Worm (Caenorhabditis elegans): ENCODE data around the gene T08G5.2.

Gene T08G5.2

DNA sequence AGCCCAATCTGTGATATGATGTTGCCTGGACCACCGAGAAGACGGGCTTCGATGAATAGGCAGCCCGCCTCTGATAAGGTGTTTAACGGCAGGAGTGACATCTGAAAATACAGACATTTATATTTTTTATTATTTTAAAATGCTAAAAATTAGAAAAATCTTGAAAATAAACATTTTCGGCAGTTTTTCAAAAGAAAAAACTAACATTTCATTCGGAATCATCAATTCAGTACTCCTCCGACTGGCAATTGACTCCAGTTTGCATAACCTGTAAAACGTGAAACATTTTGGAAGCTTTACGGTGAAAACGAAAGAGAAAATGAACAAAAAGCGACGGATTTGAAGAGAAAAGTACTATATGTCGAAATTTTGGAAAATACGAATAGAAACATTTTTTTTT is 20.3 kb downstream of the T08G5.2 start, which contains the start of gene ric-7:
TSS of gene ric-7 (minus strand) at position 101 of the 400 bp plus-strand sequence.
- TF ChIP-seq unc-62 (GFP tag; optimal IDR thresholded peaks at IDR 0.05) (no peak), aly-2 (tag; optimal IDR thresholded peaks at IDR 0.05) (no peak), nhr-77 (tag; optimal IDR thresholded peaks at IDR 0.05) (no peak), lin-39 (tag; optimal IDR thresholded peaks at IDR 0.05) (no peak), mab-5 (tag; optimal IDR thresholded peaks at IDR 0.05) (no peak), mbf-1 (tag; optimal IDR thresholded peaks at IDR 0.05) (no peak), nhr-129 (tag; optimal IDR thresholded peaks at IDR 0.05) (no peak), ZK546.5 (tag; optimal IDR thresholded peaks at IDR 0.05) (no peak), lin-13 (GFP tag; optimal IDR thresholded peaks at IDR 0.05) (no peak), lin-11 (tag; optimal IDR thresholded peaks at IDR 0.05) (no peak), nhr-12 (tag; optimal IDR thresholded peaks at IDR 0.05) (no peak), zag-1 (tag; optimal IDR thresholded peaks at IDR 0.05) (no peak), dmd-4 (tag; optimal IDR thresholded peaks at IDR 0.05) (no peak), egl-27 (tag; optimal IDR thresholded peaks at IDR 0.05) (no peak), ztf-11 (tag; optimal IDR thresholded peaks at IDR 0.05) (no peak), ama-1 (optimal IDR thresholded peaks at IDR 0.05) (no peak), nhr-6 (tag; optimal IDR thresholded peaks at IDR 0.05) (no peak)

DNA sequence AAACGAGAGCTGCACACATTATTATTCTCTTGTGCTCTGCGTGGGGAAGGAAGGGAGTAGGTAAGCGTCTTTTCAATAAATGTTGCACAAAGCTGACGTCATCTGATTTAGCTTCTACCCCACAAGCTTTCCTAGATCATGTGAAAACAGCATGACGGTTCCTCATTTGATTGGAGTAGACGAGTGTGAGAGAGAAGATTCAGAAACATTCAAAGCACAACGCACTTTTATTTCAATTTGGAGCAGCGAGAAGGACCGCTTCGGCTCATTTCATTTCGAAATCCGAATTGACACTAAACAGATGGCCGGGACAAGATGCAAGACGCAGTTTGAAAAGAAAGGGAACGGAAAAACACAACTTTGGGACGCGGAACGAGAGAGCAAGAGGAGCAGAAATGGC is 21.8 kb downstream of the T08G5.2 start:
- TF ChIP-seq ama-1 (optimal IDR thresholded peaks at IDR 0.05) (no peak), C34F6.9 (tag; optimal IDR thresholded peaks at IDR 0.05) (peak; percentile 56), lsy-2 (tag; optimal IDR thresholded peaks at IDR 0.05) (peak in 1 of 2 experiments; percentile 16), ztf-4 (tag; optimal IDR thresholded peaks at IDR 0.05) (no peak), sem-4 (tag; optimal IDR thresholded peaks at IDR 0.05) (peak; percentile 72), unc-55 (GFP tag; optimal IDR thresholded peaks at IDR 0.05) (peak; percentile 5), sma-9 (GFP tag; optimal IDR thresholded peaks at IDR 0.05) (peak; percentile 30), sma-9 (tag; optimal IDR thresholded peaks at IDR 0.05) (no peak), nhr-129 (tag; optimal IDR thresholded peaks at IDR 0.05) (peak; percentile 30)

DNA sequence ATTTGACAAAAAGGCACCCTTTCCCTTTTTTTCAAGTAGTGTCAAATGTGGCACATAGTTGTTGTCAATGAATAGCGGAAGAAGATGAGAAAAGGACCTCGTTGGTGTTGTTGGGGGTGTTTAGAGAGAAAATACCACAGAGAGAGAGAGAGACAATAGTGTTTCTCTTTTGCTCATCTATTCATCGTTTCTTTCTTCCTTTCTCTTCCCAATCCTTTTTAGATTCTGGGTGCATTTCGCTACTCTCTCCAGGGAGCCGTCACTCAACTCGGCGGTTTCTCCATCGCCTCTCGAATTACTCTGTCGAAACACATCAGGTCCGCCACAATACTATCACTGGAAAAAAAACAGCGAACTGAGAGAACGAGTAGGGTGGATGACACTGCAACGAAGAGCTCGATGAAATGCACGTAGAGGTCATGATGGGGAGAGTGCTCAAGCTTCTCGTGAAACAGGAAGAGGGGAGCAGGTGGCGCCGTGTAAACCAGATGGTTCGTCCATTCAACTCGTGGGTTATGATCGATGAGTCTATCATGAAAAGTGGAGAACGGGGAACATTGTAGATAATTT is 22.4 kb downstream of the T08G5.2 start:
- TF ChIP-seq ceh-82 (tag; optimal IDR thresholded peaks at IDR 0.05): no peak
- peak; percentile 17 for TF ChIP-seq zag-1 (tag; optimal IDR thresholded peaks at IDR 0.05)
- no peak for TF ChIP-seq crh-2 (tag; optimal IDR thresholded peaks at IDR 0.05)
- TF ChIP-seq mab-5 (tag; optimal IDR thresholded peaks at IDR 0.05): no peak
- TF ChIP-seq unc-39 (tag; optimal IDR thresholded peaks at IDR 0.05): no peak
- peak; percentile 76 for TF ChIP-seq nhr-129 (tag; optimal IDR thresholded peaks at IDR 0.05)
- no peak for TF ChIP-seq ama-1 (optimal IDR thresholded peaks at IDR 0.05)
- TF ChIP-seq nhr-11 (tag; optimal IDR thresholded peaks at IDR 0.05): no peak
- no peak for TF ChIP-seq nhr-10 (tag; optimal IDR thresholded peaks at IDR 0.05)
- no peak for TF ChIP-seq snpc-4 (tag; optimal IDR thresholded peaks at IDR 0.05)
- TF ChIP-seq R02D3.7 (tag; optimal IDR thresholded peaks at IDR 0.05): no peak
- no peak for TF ChIP-seq unc-62 (GFP tag; optimal IDR thresholded peaks at IDR 0.05)
- TF ChIP-seq blmp-1 (tag; optimal IDR thresholded peaks at IDR 0.05; ENCODE audit: insufficient read depth): no peak
- TF ChIP-seq gmeb-1 (tag; optimal IDR thresholded peaks at IDR 0.05): no peak
- TF ChIP-seq sma-3 (GFP tag; optimal IDR thresholded peaks at IDR 0.05): no peak
- TF ChIP-seq ztf-11 (tag; optimal IDR thresholded peaks at IDR 0.05): no peak
- no peak for TF ChIP-seq lin-39 (tag; optimal IDR thresholded peaks at IDR 0.05)
- no peak for TF ChIP-seq fos-1 (tag; optimal IDR thresholded peaks at IDR 0.05)
- peak; percentile 1 for TF ChIP-seq sma-9 (GFP tag; optimal IDR thresholded peaks at IDR 0.05)
- no peak for TF ChIP-seq sma-9 (tag; optimal IDR thresholded peaks at IDR 0.05)
- TF ChIP-seq nhr-77 (tag; optimal IDR thresholded peaks at IDR 0.05): no peak
- peak in 1 of 2 experiments; percentile 23 for TF ChIP-seq lsy-2 (tag; optimal IDR thresholded peaks at IDR 0.05)
- TF ChIP-seq nhr-21 (tag; optimal IDR thresholded peaks at IDR 0.05): no peak
- no peak for TF ChIP-seq ZK546.5 (tag; optimal IDR thresholded peaks at IDR 0.05)
- no peak for TF ChIP-seq ztf-1 (GFP tag; conservative IDR thresholded peaks at IDR 0.05)
- peak; percentile 68 for TF ChIP-seq unc-55 (GFP tag; optimal IDR thresholded peaks at IDR 0.05)
- no peak for TF ChIP-seq nhr-12 (tag; optimal IDR thresholded peaks at IDR 0.05)
- no peak for TF ChIP-seq C34F6.9 (tag; optimal IDR thresholded peaks at IDR 0.05)
- TF ChIP-seq mbf-1 (tag; optimal IDR thresholded peaks at IDR 0.05): no peak
- TF ChIP-seq mdl-1 (tag; optimal IDR thresholded peaks at IDR 0.05): no peak
- no peak for TF ChIP-seq elt-1 (tag; optimal IDR thresholded peaks at IDR 0.05)
- TF ChIP-seq ceh-16 (tag; optimal IDR thresholded peaks at IDR 0.05): no peak
- TF ChIP-seq elt-3 (tag; optimal IDR thresholded peaks at IDR 0.05): no peak
- no peak for TF ChIP-seq nhr-25 (tag; optimal IDR thresholded peaks at IDR 0.05)
- no peak for TF ChIP-seq ztf-4 (tag; optimal IDR thresholded peaks at IDR 0.05)
- TF ChIP-seq F13H6.1 (tag; optimal IDR thresholded peaks at IDR 0.05): peak; percentile 34
- TF ChIP-seq nhr-23 (tag; optimal IDR thresholded peaks at IDR 0.05): no peak
- no peak for TF ChIP-seq sem-4 (tag; optimal IDR thresholded peaks at IDR 0.05)
- TF ChIP-seq nhr-237 (tag; optimal IDR thresholded peaks at IDR 0.05): no peak
- TF ChIP-seq lin-11 (tag; optimal IDR thresholded peaks at IDR 0.05): no peak
- TF ChIP-seq nhr-6 (tag; optimal IDR thresholded peaks at IDR 0.05): no peak
- TF ChIP-seq dmd-4 (tag; optimal IDR thresholded peaks at IDR 0.05): no peak
- TF ChIP-seq skn-1 (tag; optimal IDR thresholded peaks at IDR 0.05): no peak
- no peak for TF ChIP-seq egl-27 (tag; optimal IDR thresholded peaks at IDR 0.05)
- TF ChIP-seq aly-2 (tag; optimal IDR thresholded peaks at IDR 0.05): no peak
- TF ChIP-seq alr-1 (tag; optimal IDR thresholded peaks at IDR 0.05): no peak
